Fruit fly (Drosophila melanogaster) whole organism, prepupa: ENCODE data around the gene Ankrd49.

ENCODE experiments used
- CG15336 ChIP-seq: fragments of 200-800 bp; sonication (Bioruptor generic); IDR thresholded peaks from 2 replicates; pipeline ENCODE4 v1.3.6; 2022; ENCODE audit warnings: missing biosample characterization, missing genetic modification characterization
- CG8119 ChIP-seq: fragments of 200-800 bp; sonication (Bioruptor generic); IDR thresholded peaks from 3 replicates; pipeline ENCODE4 v1.3.6; 2022; ENCODE audit warnings: missing biosample characterization, missing genetic modification characterization
- CG8632 ChIP-seq: fragments of 200-800 bp; sonication (Bioruptor generic); optimal IDR thresholded peaks from 3 replicates; lab custom pipeline; 2016; ENCODE audit warnings: missing biosample characterization, missing genetic modification characterization
- Ets96B ChIP-seq: fragments of 200-800 bp; optimal IDR thresholded peaks from 2 replicates; lab custom pipeline; 2019; ENCODE audit warnings: missing biosample characterization, mild to moderate bottlenecking, missing genetic modification characterization, moderate library complexity
- lz ChIP-seq: fragments of 200-800 bp; sonication (Bioruptor generic); optimal IDR thresholded peaks from 3 replicates; lab custom pipeline; 2016; ENCODE audit warnings: missing biosample characterization, missing genetic modification characterization

dm6 chr2L:15055105-15055504 is 47.9 kb upstream of the Ankrd49 start:
- TF ChIP-seq Ets96B (tag; lab: Kevin White, UChicago), result no peak
- TF ChIP-seq CG15336 (GFP tag; lab: Robert Waterston, UW), result no peak
- TF ChIP-seq CG8119, result no peak
- no peak for TF ChIP-seq lz (GFP tag; lab: Kevin White, UChicago)
- no peak for TF ChIP-seq CG8632
